Worm (Caenorhabditis elegans) whole organism, mixed stage, embryonic: ENCODE results near the gene Y69A2AR.51.

Experiments used
- M03D4.4 ChIP-seq: sonication (generic microtip); optimal IDR thresholded peaks from 2 replicates; lab custom pipeline; 2017; ENCODE audit warnings: mild to moderate bottlenecking, missing genetic modification characterization, missing compliant biosample characterization
- blmp-1 ChIP-seq: fragments of 150-350 bp; optimal IDR thresholded peaks from 2 replicates; lab custom pipeline; 2014; ENCODE audit warnings: missing biosample characterization, missing genetic modification characterization
- ceh-39 ChIP-seq: fragments of 150-350 bp; optimal IDR thresholded peaks from 2 replicates; lab custom pipeline; 2014; ENCODE audit warnings: missing biosample characterization, missing genetic modification characterization
- ceh-43 ChIP-seq: fragments of 200-800 bp; sonication (Bioruptor generic); optimal IDR thresholded peaks from 2 replicates; lab custom pipeline; 2018; ENCODE audit warnings: mild to moderate bottlenecking, missing genetic modification characterization, moderate library complexity, missing compliant biosample characterization
- ceh-83 ChIP-seq: fragments of 200-800 bp; sonication (Bioruptor generic); optimal IDR thresholded peaks from 2 replicates; lab custom pipeline; 2018; ENCODE audit warnings: mild to moderate bottlenecking, missing genetic modification characterization, missing compliant biosample characterization
- ces-1 ChIP-seq: fragments of 150-350 bp; optimal IDR thresholded peaks from 2 replicates; lab custom pipeline; 2014; ENCODE audit warnings: missing biosample characterization, missing genetic modification reagents, missing genetic modification characterization
- cnd-1 ChIP-seq: fragments of 200-800 bp; sonication (Bioruptor generic); optimal IDR thresholded peaks from 2 replicates; lab custom pipeline; 2018; ENCODE audit warnings: mild to moderate bottlenecking, missing genetic modification characterization, missing compliant biosample characterization
- drap-1 ChIP-seq: fragments of 200-800 bp; sonication (Bioruptor generic); optimal IDR thresholded peaks from 3 replicates; lab custom pipeline; 2018; ENCODE audit warnings: mild to moderate bottlenecking, missing genetic modification characterization, missing compliant biosample characterization
- elt-1 ChIP-seq: sonication (generic microtip); optimal IDR thresholded peaks from 2 replicates; lab custom pipeline; 2017; ENCODE audit warnings: missing genetic modification characterization, mild to moderate bottlenecking, missing compliant biosample characterization, antibody characterized with exemption, moderate library complexity, borderline replicate concordance; ENCODE audit not compliant: insufficient read depth
- elt-3 ChIP-seq: fragments of 150-350 bp; optimal IDR thresholded peaks from 2 replicates; lab custom pipeline; 2014; ENCODE audit warnings: missing biosample characterization, missing genetic modification characterization
- flh-1 ChIP-seq: fragments of 200-800 bp; sonication (Bioruptor generic); optimal IDR thresholded peaks from 2 replicates; lab custom pipeline; 2018; ENCODE audit warnings: mild to moderate bottlenecking, missing genetic modification characterization, moderate library complexity, missing compliant biosample characterization
- hlh-1 ChIP-seq: fragments of 150-350 bp; optimal IDR thresholded peaks from 2 replicates; lab custom pipeline; 2014; ENCODE audit warnings: missing biosample characterization, missing genetic modification reagents, missing genetic modification characterization
- lin-13 ChIP-seq: fragments of 150-350 bp; optimal IDR thresholded peaks from 2 replicates; lab custom pipeline; 2014; ENCODE audit warnings: missing biosample characterization, missing genetic modification characterization
- lin-32 ChIP-seq: fragments of 200-800 bp; sonication (Bioruptor generic); optimal IDR thresholded peaks from 2 replicates; lab custom pipeline; 2018; ENCODE audit warnings: mild to moderate bottlenecking, missing genetic modification characterization, missing compliant biosample characterization
- lsy-2 ChIP-seq: fragments of 150-350 bp; optimal IDR thresholded peaks from 2 replicates; lab custom pipeline; 2014; ENCODE audit warnings: missing biosample characterization, missing genetic modification characterization
- mep-1 ChIP-seq: fragments of 150-350 bp; optimal IDR thresholded peaks from 2 replicates; lab custom pipeline; 2017; ENCODE audit warnings: missing biosample characterization, missing genetic modification reagents, missing genetic modification characterization, inconsistent platforms
- mls-2 ChIP-seq: sonication (generic microtip); optimal IDR thresholded peaks from 2 replicates; lab custom pipeline; 2016; ENCODE audit warnings: mild to moderate bottlenecking, missing genetic modification characterization, moderate library complexity, missing compliant biosample characterization
- nhr-2 ChIP-seq: fragments of 150-350 bp; optimal IDR thresholded peaks from 2 replicates; lab custom pipeline; 2014; ENCODE audit warnings: missing biosample characterization, missing genetic modification characterization
- nhr-237 ChIP-seq: fragments of 150-350 bp; optimal IDR thresholded peaks from 2 replicates; lab custom pipeline; 2014; ENCODE audit warnings: missing biosample characterization, missing genetic modification characterization
- nhr-28 ChIP-seq: fragments of 150-350 bp; optimal IDR thresholded peaks from 2 replicates; lab custom pipeline; 2014; ENCODE audit warnings: missing biosample characterization, missing genetic modification characterization
- nhr-76 ChIP-seq: sonication (generic microtip); optimal IDR thresholded peaks from 2 replicates; lab custom pipeline; 2017; ENCODE audit warnings: missing biosample characterization, missing genetic modification characterization
- pha-4 ChIP-seq: fragments of 150-350 bp; optimal IDR thresholded peaks from 2 replicates; lab custom pipeline; 2018; ENCODE audit warnings: missing biosample characterization, missing genetic modification reagents, missing genetic modification characterization
- sem-2 ChIP-seq: fragments of 200-800 bp; sonication (Bioruptor generic); optimal IDR thresholded peaks from 2 replicates; lab custom pipeline; 2018; ENCODE audit warnings: mild to moderate bottlenecking, missing genetic modification characterization, missing compliant biosample characterization
- snpc-4 ChIP-seq: fragments of 150-350 bp; optimal IDR thresholded peaks from 2 replicates; lab custom pipeline; 2014; ENCODE audit warnings: missing biosample characterization, missing genetic modification characterization
- sptf-1 ChIP-seq: sonication (generic microtip); optimal IDR thresholded peaks from 2 replicates; lab custom pipeline; 2017; ENCODE audit warnings: mild to moderate bottlenecking, missing genetic modification characterization, moderate library complexity, missing compliant biosample characterization
- tbx-8 ChIP-seq: fragments of 200-800 bp; sonication (Bioruptor generic); optimal IDR thresholded peaks from 2 replicates; lab custom pipeline; 2018; ENCODE audit warnings: mild to moderate bottlenecking, missing genetic modification characterization, moderate library complexity, missing compliant biosample characterization
- unc-120 ChIP-seq: sonication (generic microtip); optimal IDR thresholded peaks from 2 replicates; lab custom pipeline; 2017; ENCODE audit warnings: missing genetic modification characterization, missing compliant biosample characterization; ENCODE audit not compliant: poor library complexity, severe bottlenecking
- unc-62 ChIP-seq: fragments of 150-350 bp; optimal IDR thresholded peaks from 2 replicates; lab custom pipeline; 2014; ENCODE audit warnings: missing biosample characterization, missing genetic modification reagents, missing genetic modification characterization
- ztf-11 ChIP-seq: fragments of 150-350 bp; optimal IDR thresholded peaks from 2 replicates; lab custom pipeline; 2014; ENCODE audit warnings: missing biosample characterization, missing genetic modification characterization

The Y69A2AR.51 gene

ce11 chrIV:2548766-2549165 lies 23.4 kb upstream of the Y69A2AR.51 start:
- no peak for TF ChIP-seq sptf-1 (tag; lab: Kevin White, UChicago)
- no peak for TF ChIP-seq M03D4.4 (tag; lab: Kevin White, UChicago)
- TF ChIP-seq nhr-76 (tag; lab: Kevin White, UChicago), result no peak
- no peak for TF ChIP-seq ceh-83 (GFP tag; lab: Kevin White, UChicago)
- no peak for TF ChIP-seq hlh-1 (tag; lab: Kevin White, UChicago)
- no peak for TF ChIP-seq elt-3 (tag; lab: Kevin White, UChicago)
- no peak for TF ChIP-seq ces-1 (GFP tag; lab: Kevin White, UChicago)
- TF ChIP-seq nhr-237 (tag; lab: Kevin White, UChicago), result no peak
- TF ChIP-seq ceh-43 (GFP tag; lab: Kevin White, UChicago), result no peak
- TF ChIP-seq lin-13 (tag; lab: Kevin White, UChicago), result no peak
- TF ChIP-seq sem-2 (GFP tag; lab: Kevin White, UChicago), result no peak
- TF ChIP-seq unc-120 (tag; lab: Kevin White, UChicago), result no peak
- TF ChIP-seq pha-4, result no peak
- TF ChIP-seq tbx-8 (GFP tag; lab: Kevin White, UChicago), result no peak
- TF ChIP-seq snpc-4 (tag; lab: Kevin White, UChicago), result no peak
- TF ChIP-seq lsy-2 (tag; lab: Kevin White, UChicago), result no peak
- no peak for TF ChIP-seq nhr-2 (tag; lab: Kevin White, UChicago)
- no peak for TF ChIP-seq nhr-28 (tag; lab: Kevin White, UChicago)

- no peak for TF ChIP-seq mls-2 (tag; lab: Kevin White, UChicago)
- TF ChIP-seq sptf-1 (tag; lab: Kevin White, UChicago), result no peak
Measured at ce11 chrIV:2549542-2549941, 22.7 kb upstream of the Y69A2AR.51 start.

ce11 chrIV:2551418-2551817 lies 20.8 kb upstream of the Y69A2AR.51 start, which contains the start of gene Y69A2AR.23:
Y69A2AR.23 (minus strand) TSS chrIV:2551684.
- no peak for TF ChIP-seq blmp-1 (tag; lab: Kevin White, UChicago)
- TF ChIP-seq pha-4, result no peak
- TF ChIP-seq elt-1 (tag; lab: Kevin White, UChicago), result no peak
- TF ChIP-seq lsy-2 (tag; lab: Kevin White, UChicago), result no peak
- TF ChIP-seq nhr-2 (tag; lab: Kevin White, UChicago), result no peak
- no peak for TF ChIP-seq lin-32
- TF ChIP-seq mls-2 (tag; lab: Kevin White, UChicago), result no peak
- TF ChIP-seq nhr-28 (tag; lab: Kevin White, UChicago), result no peak
- no peak for TF ChIP-seq M03D4.4 (tag; lab: Kevin White, UChicago)
- no peak for TF ChIP-seq ces-1 (GFP tag; lab: Kevin White, UChicago)
- TF ChIP-seq nhr-76 (tag; lab: Kevin White, UChicago), result no peak
- TF ChIP-seq hlh-1 (tag; lab: Kevin White, UChicago), result no peak

- no peak for TF ChIP-seq mls-2 (tag; lab: Kevin White, UChicago)
- no peak for TF ChIP-seq lsy-2 (tag; lab: Kevin White, UChicago)
- no peak for TF ChIP-seq hlh-1 (tag; lab: Kevin White, UChicago)
- TF ChIP-seq ceh-43 (GFP tag; lab: Kevin White, UChicago), result no peak
- TF ChIP-seq blmp-1 (tag; lab: Kevin White, UChicago), result no peak
- TF ChIP-seq nhr-76 (tag; lab: Kevin White, UChicago), result no peak
- TF ChIP-seq nhr-237 (tag; lab: Kevin White, UChicago), result no peak
- TF ChIP-seq drap-1 (GFP tag; lab: Kevin White, UChicago), result no peak
- no peak for TF ChIP-seq unc-120 (tag; lab: Kevin White, UChicago)
Measured at ce11 chrIV:2551838-2552237, 20.4 kb upstream of the Y69A2AR.51 start.

ce11 chrIV:2552276-2552675 lies 19.9 kb upstream of the Y69A2AR.51 start:
- TF ChIP-seq sptf-1 (tag; lab: Kevin White, UChicago) (no peak), nhr-237 (tag; lab: Kevin White, UChicago) (no peak), flh-1 (GFP tag; lab: Kevin White, UChicago) (no peak), snpc-4 (tag; lab: Kevin White, UChicago) (no peak), elt-1 (tag; lab: Kevin White, UChicago) (no peak), cnd-1 (tag; lab: Kevin White, UChicago) (no peak), nhr-28 (tag; lab: Kevin White, UChicago) (no peak), blmp-1 (tag; lab: Kevin White, UChicago) (no peak), mep-1 (tag; lab: Kevin White, UChicago) (no peak), ztf-11 (tag; lab: Kevin White, UChicago) (no peak), ceh-39 (tag; lab: Kevin White, UChicago) (no peak), unc-62 (GFP tag; lab: Kevin White, UChicago) (no peak), hlh-1 (tag; lab: Kevin White, UChicago) (no peak), unc-120 (tag; lab: Kevin White, UChicago) (no peak), ceh-43 (GFP tag; lab: Kevin White, UChicago) (no peak), drap-1 (GFP tag; lab: Kevin White, UChicago) (no peak)
